Fruit fly (Drosophila melanogaster) whole organism, adult: ENCODE data around the gene CG31199.

Experiments used
- CG11617 ChIP-seq: fragments of 200-800 bp; sonication (Bioruptor generic); optimal IDR thresholded peaks from 2 replicates; lab custom pipeline; 2017; ENCODE audit warnings: mild to moderate bottlenecking, missing biosample characterization, missing genetic modification reagents, missing genetic modification characterization
- CG12768 ChIP-seq: fragments of 200-800 bp; sonication (Bioruptor generic); optimal IDR thresholded peaks from 2 replicates; lab custom pipeline; 2017; ENCODE audit warnings: missing biosample characterization, missing genetic modification characterization, mild to moderate bottlenecking, moderate library complexity, missing genetic modification reagents
- CG14711 ChIP-seq: fragments of 200-800 bp; sonication (Bioruptor generic); optimal IDR thresholded peaks from 2 replicates; lab custom pipeline; 2018; ENCODE audit warnings: missing biosample characterization, mild to moderate bottlenecking, missing genetic modification characterization, moderate library complexity
- CG1620 ChIP-seq: fragments of 200-800 bp; sonication (Bioruptor generic); optimal IDR thresholded peaks from 2 replicates; lab custom pipeline; 2016; ENCODE audit warnings: missing biosample characterization, missing genetic modification characterization
- CG33017 ChIP-seq: fragments of 200-800 bp; sonication (Bioruptor generic); optimal IDR thresholded peaks from 2 replicates; lab custom pipeline; 2018; ENCODE audit warnings: missing biosample characterization, mild to moderate bottlenecking, missing genetic modification characterization, moderate library complexity
- CG5204 ChIP-seq: fragments of 200-800 bp; sonication (Bioruptor generic); optimal IDR thresholded peaks from 2 replicates; lab custom pipeline; 2016; ENCODE audit warnings: missing biosample characterization, missing genetic modification characterization
- CG7045 ChIP-seq: fragments of 200-800 bp; sonication (Bioruptor generic); optimal IDR thresholded peaks from 2 replicates; lab custom pipeline; 2017; ENCODE audit warnings: missing biosample characterization, mild to moderate bottlenecking, missing genetic modification characterization
- CG7101 ChIP-seq: fragments of 200-800 bp; sonication (Bioruptor generic); optimal IDR thresholded peaks from 2 replicates; lab custom pipeline; 2018; ENCODE audit warnings: missing biosample characterization, mild to moderate bottlenecking, missing genetic modification characterization, moderate library complexity
- Clk ChIP-seq: fragments of 200-800 bp; sonication (Bioruptor generic); optimal IDR thresholded peaks from 2 replicates; lab custom pipeline; 2017; ENCODE audit warnings: missing biosample characterization, missing genetic modification characterization
- Crg-1 ChIP-seq: fragments of 200-800 bp; sonication (Bioruptor generic); optimal IDR thresholded peaks from 2 replicates; lab custom pipeline; 2016; ENCODE audit warnings: missing biosample characterization, missing genetic modification characterization
- Hr96 ChIP-seq: fragments of 200-800 bp; sonication (Bioruptor generic); optimal IDR thresholded peaks from 2 replicates; lab custom pipeline; 2016; ENCODE audit warnings: missing biosample characterization, missing genetic modification characterization
- Mnt ChIP-seq: fragments of 200-800 bp; sonication (Bioruptor generic); optimal IDR thresholded peaks from 2 replicates; lab custom pipeline; 2016; ENCODE audit warnings: missing biosample characterization, mild to moderate bottlenecking, missing genetic modification characterization
- bab1 ChIP-seq: fragments of 200-800 bp; sonication (Bioruptor generic); optimal IDR thresholded peaks from 3 replicates; lab custom pipeline; 2019; ENCODE audit warnings: missing biosample characterization, mild to moderate bottlenecking, missing genetic modification characterization, moderate library complexity
- cic ChIP-seq: fragments of 200-800 bp; sonication (Bioruptor generic); optimal IDR thresholded peaks from 2 replicates; lab custom pipeline; 2017; ENCODE audit warnings: missing biosample characterization, mild to moderate bottlenecking, missing genetic modification characterization, moderate library complexity
- cnc ChIP-seq, 2 experiments: fragments of >200 bp; optimal IDR thresholded peaks; 2 replicates each; lab custom pipeline; 2017
- kay ChIP-seq: fragments of 200-800 bp; sonication (Bioruptor generic); peaks from one replicate; lab custom pipeline; 2016; ENCODE audit warnings: missing biosample characterization, missing genetic modification characterization, borderline replicate concordance
- ovo ChIP-seq: fragments of 200-800 bp; sonication (Bioruptor generic); optimal IDR thresholded peaks from 2 replicates; lab custom pipeline; 2016; ENCODE audit warnings: missing biosample characterization, missing genetic modification characterization
- pad ChIP-seq: fragments of 200-800 bp; sonication (Bioruptor generic); optimal IDR thresholded peaks from 3 replicates; lab custom pipeline; 2017; ENCODE audit warnings: missing biosample characterization, missing genetic modification characterization, mild to moderate bottlenecking, moderate library complexity, missing genetic modification reagents
- tj ChIP-seq: fragments of 200-800 bp; sonication (Bioruptor generic); optimal IDR thresholded peaks from 3 replicates; lab custom pipeline; 2017; ENCODE audit warnings: missing biosample characterization, mild to moderate bottlenecking, missing genetic modification characterization, moderate library complexity
- toe ChIP-seq: fragments of 200-800 bp; sonication (Bioruptor generic); optimal IDR thresholded peaks from 2 replicates; lab custom pipeline; 2016; ENCODE audit warnings: missing biosample characterization, missing genetic modification characterization

Gene CG31199

dm6 chr3R:20743769-20744168 lies at the start of gene CG31199:
Gene CG31199 (minus strand): TSS chr3R:20743869.
- TF ChIP-seq CG5204 (no peak), CG33017 (peak; percentile 29), CG7045 (GFP tag; lab: Kevin White, UChicago) (peak; percentile 10)

dm6 chr3R:20791212-20791789 lies 47.6 kb upstream of the CG31199 start:
- TF ChIP-seq Mnt (no peak), toe (GFP tag; lab: Kevin White, UChicago) (no peak), bab1 (GFP tag; lab: Kevin White, UChicago) (no peak), Crg-1 (GFP tag; lab: Kevin White, UChicago) (no peak), pad (GFP tag; lab: Kevin White, UChicago) (no peak), cic (GFP tag; lab: Kevin White, UChicago) (no peak), CG1620 (GFP tag; lab: Kevin White, UChicago) (no peak), Hr96 (GFP tag; lab: Kevin White, UChicago) (no peak), CG5204 (no peak)

- TF ChIP-seq Crg-1 (GFP tag; lab: Kevin White, UChicago) (no peak), kay (GFP tag; lab: Kevin White, UChicago) (peak; percentile 98), CG33017 (peak; percentile 35), Mnt (peak; percentile 3), tj (peak; percentile 78), cic (GFP tag; lab: Kevin White, UChicago) (peak; percentile 23), bab1 (GFP tag; lab: Kevin White, UChicago) (no peak), pad (GFP tag; lab: Kevin White, UChicago) (no peak), CG12768 (GFP tag; lab: Kevin White, UChicago) (peak; percentile 59)
Measured at dm6 chr3R:20790437-20790836, 46.8 kb upstream of the CG31199 start.

dm6 chr3R:20788559-20788958 lies 44.9 kb upstream of the CG31199 start:
- TF ChIP-seq kay (GFP tag; lab: Kevin White, UChicago), result no peak
- TF ChIP-seq CG7045 (GFP tag; lab: Kevin White, UChicago), result no peak
- TF ChIP-seq tj, result peak; percentile 81

- TF ChIP-seq cnc (optimal IDR thresholded peaks at IDR 0.05; lab: Kevin White, UChicago), result no peak
- no peak for TF ChIP-seq bab1 (GFP tag; lab: Kevin White, UChicago)
- TF ChIP-seq CG14711 (tag; lab: Kevin White, UChicago), result no peak
- TF ChIP-seq CG12768 (GFP tag; lab: Kevin White, UChicago), result peak; percentile 33
- TF ChIP-seq CG33017, result no peak
- TF ChIP-seq Clk (GFP tag; lab: Kevin White, UChicago), result peak; percentile 37
- no peak for TF ChIP-seq toe (GFP tag; lab: Kevin White, UChicago)
- no peak for TF ChIP-seq Hr96 (GFP tag; lab: Kevin White, UChicago)
- peak; percentile 30 for TF ChIP-seq cic (GFP tag; lab: Kevin White, UChicago)
- TF ChIP-seq ovo (GFP tag; lab: Kevin White, UChicago), result no peak
- no peak for TF ChIP-seq CG1620 (GFP tag; lab: Kevin White, UChicago)
- TF ChIP-seq Mnt, result peak; percentile 74
- no peak for TF ChIP-seq CG5204
- TF ChIP-seq CG7045 (GFP tag; lab: Kevin White, UChicago), result peak; percentile 20
- no peak for TF ChIP-seq CG7101
- TF ChIP-seq tj, result peak; percentile 19
- no peak for TF ChIP-seq kay (GFP tag; lab: Kevin White, UChicago)
- no peak for TF ChIP-seq Crg-1 (GFP tag; lab: Kevin White, UChicago)
- no peak for TF ChIP-seq CG11617 (GFP tag; lab: Kevin White, UChicago)
- TF ChIP-seq pad (GFP tag; lab: Kevin White, UChicago), result peak; percentile 60
Measured at dm6 chr3R:20784436-20785368, 41.0 kb upstream of the CG31199 start.

- TF ChIP-seq CG14711 (tag; lab: Kevin White, UChicago), result peak; percentile 31
- peak; percentile 40 for TF ChIP-seq pad (GFP tag; lab: Kevin White, UChicago)
- peak; percentile 99 for TF ChIP-seq kay (GFP tag; lab: Kevin White, UChicago)
- peak; percentile 37 for TF ChIP-seq CG33017
- no peak for TF ChIP-seq cnc (optimal IDR thresholded peaks at IDR 0.05; lab: Kevin White, UChicago)
- TF ChIP-seq CG7101, result peak; percentile 28
- peak; percentile 20 for TF ChIP-seq ovo (GFP tag; lab: Kevin White, UChicago)
- peak; percentile 36 for TF ChIP-seq cic (GFP tag; lab: Kevin White, UChicago)
- TF ChIP-seq Mnt, result peak; percentile 58
- TF ChIP-seq toe (GFP tag; lab: Kevin White, UChicago), result peak; percentile 72
- TF ChIP-seq CG1620 (GFP tag; lab: Kevin White, UChicago), result peak; percentile 24
- TF ChIP-seq Crg-1 (GFP tag; lab: Kevin White, UChicago), result peak; percentile 59
- TF ChIP-seq CG11617 (GFP tag; lab: Kevin White, UChicago), result peak; percentile 75
- peak; percentile 60 for TF ChIP-seq tj
- TF ChIP-seq CG5204, result peak; percentile 73
- no peak for TF ChIP-seq Hr96 (GFP tag; lab: Kevin White, UChicago)
- TF ChIP-seq Clk (GFP tag; lab: Kevin White, UChicago), result no peak
- TF ChIP-seq bab1 (GFP tag; lab: Kevin White, UChicago), result no peak
- TF ChIP-seq CG12768 (GFP tag; lab: Kevin White, UChicago), result peak; percentile 44
- TF ChIP-seq CG7045 (GFP tag; lab: Kevin White, UChicago), result peak; percentile 38
Measured at dm6 chr3R:20783714-20784435, 40.2 kb upstream of the CG31199 start.
